Fruit fly (Drosophila melanogaster) whole organism, prepupa: ENCODE results near the gene P5cr.

ENCODE experiments used
- Blimp-1 ChIP-seq: fragments of 200-800 bp; sonication (Bioruptor generic); optimal IDR thresholded peaks from 3 replicates; lab custom pipeline; 2017; ENCODE audit warnings: missing biosample characterization, missing genetic modification characterization, mild to moderate bottlenecking, moderate library complexity, missing genetic modification reagents
- CG10631 ChIP-seq: fragments of 200-800 bp; sonication (Bioruptor generic); optimal IDR thresholded peaks from 2 replicates; lab custom pipeline; 2016; ENCODE audit warnings: missing biosample characterization, missing genetic modification characterization
- CG10669 ChIP-seq: fragments of 200-800 bp; sonication (Bioruptor generic); optimal IDR thresholded peaks from 3 replicates; lab custom pipeline; 2018; ENCODE audit warnings: missing biosample characterization, mild to moderate bottlenecking, missing genetic modification characterization, moderate library complexity
- CG11294 ChIP-seq: fragments of 200-800 bp; sonication (Bioruptor generic); IDR thresholded peaks from 2 replicates; pipeline ENCODE4 v1.3.6; 2022; ENCODE audit warnings: missing biosample characterization, missing genetic modification characterization
- CG11762 ChIP-seq: fragments of 200-800 bp; sonication (Bioruptor generic); optimal IDR thresholded peaks from 3 replicates; lab custom pipeline; 2016; ENCODE audit warnings: missing biosample characterization, missing genetic modification characterization; ENCODE audit not compliant: insufficient read depth
- CG11902 ChIP-seq: fragments of 200-800 bp; sonication (Bioruptor generic); optimal IDR thresholded peaks from 3 replicates; lab custom pipeline; 2016; ENCODE audit warnings: missing biosample characterization, missing genetic modification characterization
- CG15336 ChIP-seq: fragments of 200-800 bp; sonication (Bioruptor generic); IDR thresholded peaks from 2 replicates; pipeline ENCODE4 v1.3.6; 2022; ENCODE audit warnings: missing biosample characterization, missing genetic modification characterization
- CG16779 ChIP-seq: fragments of 200-800 bp; sonication (Bioruptor generic); optimal IDR thresholded peaks from 3 replicates; lab custom pipeline; 2017; ENCODE audit warnings: missing biosample characterization, mild to moderate bottlenecking, missing genetic modification characterization
- CG3032 ChIP-seq: fragments of 200-800 bp; optimal IDR thresholded peaks from 2 replicates; lab custom pipeline; 2019; ENCODE audit warnings: missing biosample characterization, mild to moderate bottlenecking, missing genetic modification characterization, moderate library complexity
- CG32006 ChIP-seq: fragments of 200-800 bp; sonication (Bioruptor generic); optimal IDR thresholded peaks from 3 replicates; lab custom pipeline; 2017; ENCODE audit warnings: missing biosample characterization, mild to moderate bottlenecking, missing genetic modification characterization
- CG34406 ChIP-seq: fragments of 200-800 bp; sonication (Bioruptor generic); optimal IDR thresholded peaks from 3 replicates; lab custom pipeline; 2016; ENCODE audit warnings: missing biosample characterization, missing genetic modification characterization
- CG3919 ChIP-seq: fragments of 200-800 bp; sonication (Bioruptor generic); optimal IDR thresholded peaks from 3 replicates; lab custom pipeline; 2016; ENCODE audit warnings: missing biosample characterization, missing genetic modification characterization
- CG4318 ChIP-seq: fragments of 200-800 bp; sonication (Bioruptor generic); optimal IDR thresholded peaks from 3 replicates; lab custom pipeline; 2017; ENCODE audit warnings: missing biosample characterization, mild to moderate bottlenecking, missing genetic modification characterization
- CG6163 ChIP-seq: fragments of 200-800 bp; sonication (Bioruptor generic); IDR thresholded peaks from 3 replicates; pipeline ENCODE4 v1.3.6; 2022; ENCODE audit warnings: missing biosample characterization, missing genetic modification characterization
- CG6276 ChIP-seq: fragments of 200-800 bp; sonication (Bioruptor generic); optimal IDR thresholded peaks from 2 replicates; lab custom pipeline; 2017; ENCODE audit warnings: missing biosample characterization, mild to moderate bottlenecking, missing genetic modification characterization
- CG6808 ChIP-seq: fragments of 200-800 bp; sonication (Bioruptor generic); optimal IDR thresholded peaks from 3 replicates; lab custom pipeline; 2017; ENCODE audit warnings: missing biosample characterization, missing genetic modification characterization, mild to moderate bottlenecking, moderate library complexity, missing genetic modification reagents
- CG6854 ChIP-seq: fragments of 200-800 bp; sonication (Bioruptor generic); optimal IDR thresholded peaks from 2 replicates; lab custom pipeline; 2017; ENCODE audit warnings: missing biosample characterization, mild to moderate bottlenecking, missing genetic modification characterization
- CG7368 ChIP-seq: fragments of 200-800 bp; sonication (Bioruptor generic); optimal IDR thresholded peaks from 3 replicates; lab custom pipeline; 2016; ENCODE audit warnings: missing biosample characterization, missing genetic modification characterization
- CG8119 ChIP-seq: fragments of 200-800 bp; sonication (Bioruptor generic); IDR thresholded peaks from 3 replicates; pipeline ENCODE4 v1.3.6; 2022; ENCODE audit warnings: missing biosample characterization, missing genetic modification characterization
- CG8319 ChIP-seq: fragments of 200-800 bp; sonication (Bioruptor generic); optimal IDR thresholded peaks from 3 replicates; lab custom pipeline; 2016; ENCODE audit warnings: missing biosample characterization, missing genetic modification characterization
- CG8632 ChIP-seq: fragments of 200-800 bp; sonication (Bioruptor generic); optimal IDR thresholded peaks from 3 replicates; lab custom pipeline; 2016; ENCODE audit warnings: missing biosample characterization, missing genetic modification characterization
- CG9139 ChIP-seq: fragments of 200-800 bp; sonication (Bioruptor generic); optimal IDR thresholded peaks from 3 replicates; lab custom pipeline; 2017; ENCODE audit warnings: missing biosample characterization, mild to moderate bottlenecking, missing genetic modification characterization
- Eip75B ChIP-seq: fragments of 200-800 bp; sonication (Bioruptor generic); optimal IDR thresholded peaks from 3 replicates; lab custom pipeline; 2016; ENCODE audit warnings: missing biosample characterization, missing genetic modification characterization
- Eip78C ChIP-seq: fragments of 200-800 bp; sonication (Bioruptor generic); peaks from one replicate; lab custom pipeline; 2016; ENCODE audit warnings: missing biosample characterization, missing genetic modification characterization
- Eip93F ChIP-seq: fragments of 200-800 bp; sonication (Bioruptor generic); optimal IDR thresholded peaks from 2 replicates; lab custom pipeline; 2016; ENCODE audit warnings: missing biosample characterization, mild to moderate bottlenecking, missing genetic modification characterization
- Ets21C ChIP-seq: fragments of 200-800 bp; sonication (Bioruptor generic); optimal IDR thresholded peaks from 3 replicates; lab custom pipeline; 2016; ENCODE audit warnings: missing biosample characterization, missing genetic modification characterization
- Ets96B ChIP-seq: fragments of 200-800 bp; optimal IDR thresholded peaks from 2 replicates; lab custom pipeline; 2019; ENCODE audit warnings: missing biosample characterization, mild to moderate bottlenecking, missing genetic modification characterization, moderate library complexity
- Gug ChIP-seq: fragments of 200-800 bp; sonication (Bioruptor generic); IDR thresholded peaks from 2 replicates; pipeline ENCODE4 v1.3.6; 2022; ENCODE audit warnings: missing biosample characterization, missing genetic modification characterization
- Hr38 ChIP-seq: sonication (Bioruptor generic); optimal IDR thresholded peaks from 2 replicates; lab custom pipeline; 2016; ENCODE audit warnings: missing biosample characterization, missing genetic modification characterization
- Hr39 ChIP-seq: fragments of 200-800 bp; sonication (Bioruptor generic); optimal IDR thresholded peaks from 2 replicates; lab custom pipeline; 2016; ENCODE audit warnings: missing biosample characterization, missing genetic modification characterization
- Hr4 ChIP-seq: fragments of 200-800 bp; sonication (Bioruptor generic); optimal IDR thresholded peaks from 3 replicates; lab custom pipeline; 2016; ENCODE audit warnings: missing biosample characterization, missing genetic modification characterization
- Lpt ChIP-seq: fragments of 200-800 bp; sonication (Bioruptor generic); optimal IDR thresholded peaks from 3 replicates; lab custom pipeline; 2016; ENCODE audit warnings: missing biosample characterization, missing genetic modification characterization
- OdsH ChIP-seq: fragments of 200-800 bp; sonication (Bioruptor generic); optimal IDR thresholded peaks from 3 replicates; lab custom pipeline; 2016; ENCODE audit warnings: missing biosample characterization, missing genetic modification characterization
- Smox ChIP-seq: fragments of 200-800 bp; sonication (Bioruptor generic); optimal IDR thresholded peaks from 3 replicates; lab custom pipeline; 2016; ENCODE audit warnings: missing biosample characterization, missing genetic modification characterization
- Sox102F ChIP-seq: fragments of 200-800 bp; sonication (Bioruptor generic); optimal IDR thresholded peaks from 2 replicates; lab custom pipeline; 2016; ENCODE audit warnings: missing biosample characterization, mild to moderate bottlenecking, missing genetic modification characterization
- Sox14 ChIP-seq: fragments of 200-800 bp; sonication (Bioruptor generic); optimal IDR thresholded peaks from 3 replicates; lab custom pipeline; 2016; ENCODE audit warnings: missing biosample characterization, missing genetic modification characterization
- Sox15 ChIP-seq: fragments of 200-800 bp; sonication (Bioruptor generic); optimal IDR thresholded peaks from 3 replicates; lab custom pipeline; 2016; ENCODE audit warnings: missing biosample characterization, missing genetic modification characterization
- achi ChIP-seq: fragments of 200-800 bp; sonication (Bioruptor generic); optimal IDR thresholded peaks from 3 replicates; lab custom pipeline; 2016; ENCODE audit warnings: missing biosample characterization, missing genetic modification characterization
- cyc ChIP-seq: fragments of 200-800 bp; sonication (Bioruptor generic); optimal IDR thresholded peaks from 3 replicates; lab custom pipeline; 2016; ENCODE audit warnings: missing biosample characterization, missing genetic modification characterization
- dac ChIP-seq: fragments of 200-800 bp; sonication (Bioruptor generic); optimal IDR thresholded peaks from 2 replicates; lab custom pipeline; 2017; ENCODE audit warnings: missing biosample characterization, mild to moderate bottlenecking, missing genetic modification characterization
- dsx ChIP-seq: fragments of 200-800 bp; optimal IDR thresholded peaks from 3 replicates; lab custom pipeline; 2019; ENCODE audit warnings: missing biosample characterization, mild to moderate bottlenecking, missing genetic modification characterization, moderate library complexity; ENCODE audit not compliant: poor library complexity, severe bottlenecking
- eg ChIP-seq: fragments of 200-800 bp; sonication (Bioruptor generic); IDR thresholded peaks from 3 replicates; pipeline ENCODE4 v1.3.6; 2022; ENCODE audit warnings: missing biosample characterization, missing genetic modification characterization
- esn ChIP-seq: fragments of 200-800 bp; sonication (Bioruptor generic); optimal IDR thresholded peaks from 2 replicates; lab custom pipeline; 2016; ENCODE audit warnings: missing biosample characterization, mild to moderate bottlenecking, missing genetic modification characterization, moderate library complexity
- fd85E ChIP-seq: fragments of 200-800 bp; sonication (Bioruptor generic); optimal IDR thresholded peaks from 3 replicates; lab custom pipeline; 2016; ENCODE audit warnings: missing biosample characterization, missing genetic modification characterization
- fkh ChIP-seq: fragments of 200-800 bp; sonication (Bioruptor generic); optimal IDR thresholded peaks from 3 replicates; lab custom pipeline; 2017; ENCODE audit warnings: missing biosample characterization, mild to moderate bottlenecking, missing genetic modification characterization, moderate library complexity
- lz ChIP-seq: fragments of 200-800 bp; sonication (Bioruptor generic); optimal IDR thresholded peaks from 3 replicates; lab custom pipeline; 2016; ENCODE audit warnings: missing biosample characterization, missing genetic modification characterization
- net ChIP-seq: fragments of 200-800 bp; sonication (Bioruptor generic); optimal IDR thresholded peaks from 3 replicates; lab custom pipeline; 2016; ENCODE audit warnings: missing biosample characterization, missing genetic modification characterization
- salr ChIP-seq, 2 experiments: fragments of 200-800 bp; sonication (Bioruptor generic); optimal IDR thresholded peaks; 3 replicates each; lab custom pipeline; 2016 to 2018; ENCODE audit warnings: missing biosample characterization in 2 of 2, missing genetic modification characterization in 2 of 2, mild to moderate bottlenecking in 1 of 2
- spab ChIP-seq: fragments of 200-800 bp; sonication (Bioruptor generic); optimal IDR thresholded peaks from 2 replicates; lab custom pipeline; 2017; ENCODE audit warnings: missing biosample characterization, mild to moderate bottlenecking, missing genetic modification characterization, missing genetic modification reagents
- ss ChIP-seq, 2 experiments: fragments of 200-800 bp; sonication (Bioruptor generic); optimal IDR thresholded peaks; 2 replicates in 1 of 2; 3 replicates in 1 of 2; lab custom pipeline; 2017 to 2018; ENCODE audit warnings: mild to moderate bottlenecking in 2 of 2, missing biosample characterization in 2 of 2, missing genetic modification characterization in 2 of 2, moderate library complexity in 1 of 2
- topi ChIP-seq: fragments of 200-800 bp; sonication (Bioruptor generic); optimal IDR thresholded peaks from 3 replicates; lab custom pipeline; 2016; ENCODE audit warnings: missing biosample characterization, missing genetic modification characterization

P5cr gene

dm6 chr3R:19070222-19070949 is 41.7 kb downstream of the P5cr start:
- TF ChIP-seq dsx (GFP tag; lab: Kevin White, UChicago) (peak; percentile 58), CG32006 (GFP tag; lab: Kevin White, UChicago) (peak; percentile 62), CG7368 (GFP tag; lab: Kevin White, UChicago) (no peak), Sox14 (GFP tag; lab: Kevin White, UChicago) (peak; percentile 34), Gug (GFP tag; lab: Robert Waterston, UW) (no peak), ss (GFP tag; optimal IDR thresholded peaks at IDR 0.05; lab: Kevin White, UChicago) (peak; percentile 45 to 70), CG11294 (GFP tag; lab: Robert Waterston, UW) (no peak), net (GFP tag; lab: Kevin White, UChicago) (peak; percentile 26), CG9139 (GFP tag; lab: Kevin White, UChicago) (no peak), Hr4 (GFP tag; lab: Kevin White, UChicago) (peak; percentile 0), Lpt (peak; percentile 10), CG6854 (GFP tag; lab: Kevin White, UChicago) (no peak), eg (GFP tag; lab: Robert Waterston, UW) (no peak; the same call in 2 of the 3 replicates), CG34406 (GFP tag; lab: Kevin White, UChicago) (no peak), Eip75B (GFP tag; lab: Kevin White, UChicago) (peak; percentile 43), OdsH (peak; percentile 35), Smox (GFP tag; lab: Kevin White, UChicago) (no peak), CG11902 (no peak), CG3919 (GFP tag; lab: Kevin White, UChicago) (peak; percentile 49), CG4318 (no peak), esn (GFP tag; lab: Kevin White, UChicago) (no peak), CG10631 (GFP tag; lab: Kevin White, UChicago) (peak; percentile 65), Sox15 (GFP tag; lab: Kevin White, UChicago) (no peak), Ets21C (no peak), CG10669 (GFP tag; lab: Kevin White, UChicago) (peak; percentile 27), Hr39 (GFP tag; lab: Kevin White, UChicago) (no peak), Blimp-1 (GFP tag; lab: Kevin White, UChicago) (no peak), CG6808 (GFP tag; lab: Kevin White, UChicago) (peak; percentile 48), achi (GFP tag; lab: Kevin White, UChicago) (peak; percentile 40), Hr38 (no peak), CG3032 (tag; lab: Kevin White, UChicago) (peak; percentile 50), CG6163 (GFP tag; lab: Robert Waterston, UW) (no peak), CG16779 (tag; lab: Kevin White, UChicago) (peak; percentile 22), Eip78C (GFP tag; lab: Kevin White, UChicago) (peak; percentile 92), CG8632 (GFP tag; lab: Kevin White, UChicago) (no peak), Ets96B (tag; lab: Kevin White, UChicago) (peak; percentile 14), Eip93F (GFP tag; lab: Kevin White, UChicago) (no peak), fkh (GFP tag; lab: Kevin White, UChicago) (no peak), CG8119 (no peak), salr (GFP tag; optimal IDR thresholded peaks at IDR 0.05; lab: Kevin White, UChicago) (peak in 1 of 2 experiments; percentile 71), CG8319 (no peak), CG11762 (GFP tag; lab: Kevin White, UChicago) (no peak), CG15336 (GFP tag; lab: Robert Waterston, UW) (no peak), CG6276 (GFP tag; lab: Kevin White, UChicago) (no peak), cyc (GFP tag; lab: Kevin White, UChicago) (no peak), spab (peak; percentile 47), Sox102F (GFP tag; lab: Kevin White, UChicago) (no peak), lz (no peak), topi (GFP tag; lab: Kevin White, UChicago) (no peak), fd85E (no peak), dac (GFP tag; lab: Kevin White, UChicago) (no peak)
